Worm (Caenorhabditis elegans): ENCODE measurements around the gene gcy-4.

DNA sequence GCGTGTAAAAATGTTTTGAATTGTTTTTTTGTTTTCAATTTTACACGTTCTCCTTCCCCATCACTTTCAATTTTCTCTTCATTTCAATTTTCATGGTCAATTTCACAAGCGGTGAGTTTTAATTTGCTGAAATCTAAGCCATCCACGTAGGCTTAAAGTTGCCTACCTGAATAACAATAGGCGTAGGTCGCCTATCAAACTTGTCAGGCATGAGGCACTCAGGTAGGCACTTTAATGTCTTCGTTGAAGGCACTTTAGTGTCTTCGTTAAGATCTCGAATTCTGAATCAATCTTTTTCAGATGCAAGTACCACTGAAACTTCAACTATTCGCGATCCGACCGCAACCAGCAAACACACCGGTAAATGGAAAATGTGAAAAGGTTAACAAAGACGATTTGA, 711 bp upstream of the gcy-4 start, which contains the start of gene ZK970.8:
- no peak for TF ChIP-seq dpl-1 (GFP tag; optimal IDR thresholded peaks at IDR 0.05)
- TF ChIP-seq jun-1 (tag; optimal IDR thresholded peaks at IDR 0.05) = no peak
- no peak for TF ChIP-seq ama-1 (optimal IDR thresholded peaks at IDR 0.05)
- no peak for TF ChIP-seq fos-1 (tag; optimal IDR thresholded peaks at IDR 0.05)
- TF ChIP-seq egl-27 (tag; optimal IDR thresholded peaks at IDR 0.05) = no peak
- TF ChIP-seq unc-130 (tag; optimal IDR thresholded peaks at IDR 0.05) = no peak
- no peak for TF ChIP-seq nhr-76 (tag; optimal IDR thresholded peaks at IDR 0.05)

Data from whole organism, L1 larva.